Worm (Caenorhabditis elegans) whole organism, L4/young adult: Measurements from ENCODE around the gene M176.11.

Source experiments
- W03F9.2 ChIP-seq: fragments of 150-350 bp; optimal IDR thresholded peaks from 2 replicates; lab custom pipeline; 2014; ENCODE audit warnings: missing biosample characterization, missing genetic modification characterization
- dao-5 ChIP-seq: sonication (generic microtip); optimal IDR thresholded peaks from 2 replicates; lab custom pipeline; 2016; ENCODE audit warnings: missing genotype, missing genetic modification characterization, moderate library complexity, missing compliant biosample characterization
- him-1 ChIP-seq: sonication (generic microtip); optimal IDR thresholded peaks from 2 replicates; lab custom pipeline; 2016; ENCODE audit warnings: missing genotype, missing genetic modification reagents, missing genetic modification characterization, missing compliant biosample characterization

DNA sequence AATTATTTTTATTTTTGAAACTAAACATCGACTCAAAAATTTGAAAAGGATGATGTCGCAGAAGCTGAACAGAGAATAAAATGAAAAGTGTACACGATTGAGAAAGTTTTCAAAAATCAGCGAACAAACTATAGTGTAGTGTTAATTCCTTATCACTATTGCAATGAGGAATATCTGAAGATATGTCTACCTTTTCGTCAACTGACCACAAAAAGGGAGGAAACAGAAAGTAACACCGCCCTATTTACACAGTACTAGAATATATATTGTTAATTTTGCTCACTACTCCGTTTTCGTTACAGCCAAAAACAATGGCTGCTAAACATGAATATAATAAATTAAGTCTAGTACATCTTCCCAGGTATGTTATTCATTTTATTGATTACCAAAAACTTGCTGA, 25.9 kb downstream of the M176.11 start, which contains the start of gene chil-18:
- no peak for TF ChIP-seq him-1 (tag; lab: Kevin White, UChicago)
- TF ChIP-seq W03F9.2 (tag; lab: Kevin White, UChicago) = no peak
- TF ChIP-seq dao-5 = no peak
